ENCODE assay signal across 1 worm cellular context in genomic region chrII:7921155-7921554, ce11.
TF ChIP-seq lines count a peak whose summit lies in the region.

No protein-coding gene starts in this region.

TF ChIP-seq in whole organism, L1 larva, 84 proteins besides CTCF, POLR2A, EP300 and RAD21 (continued from another document):
- TF ChIP-seq ceh-8 (GFP tag; optimal IDR thresholded peaks at IDR 0.05; lab: Kevin White, UChicago) (peak; percentile 34), skn-1 (tag; optimal IDR thresholded peaks at IDR 0.05; lab: Kevin White, UChicago) (no peak), lin-14 (GFP tag; optimal IDR thresholded peaks at IDR 0.05; lab: Kevin White, UChicago) (peak; percentile 78), elt-3 (tag; optimal IDR thresholded peaks at IDR 0.05; lab: Kevin White, UChicago) (no peak), nhr-90 (tag; optimal IDR thresholded peaks at IDR 0.05; lab: Kevin White, UChicago; ENCODE audit: poor library complexity) (no peak), unc-86 (tag; optimal IDR thresholded peaks at IDR 0.05; lab: Kevin White, UChicago) (no peak), lir-3 (tag; optimal IDR thresholded peaks at IDR 0.05; lab: Kevin White, UChicago; ENCODE audit: poor library complexity) (no peak)
